Worm (Caenorhabditis elegans) whole organism, late embryonic: ENCODE results near the gene C18D11.3.

Experiments used
- C08G9.2 ChIP-seq: sonication (generic microtip); optimal IDR thresholded peaks from 2 replicates; lab custom pipeline; 2016; ENCODE audit warnings: mild to moderate bottlenecking, missing genetic modification characterization, moderate library complexity, missing compliant biosample characterization
- C38D4.7 ChIP-seq: fragments of 200-800 bp; sonication (Bioruptor generic); optimal IDR thresholded peaks from 2 replicates; lab custom pipeline; 2018; ENCODE audit warnings: mild to moderate bottlenecking, missing genetic modification characterization, moderate library complexity, missing compliant biosample characterization
- K09A11.1 ChIP-seq: sonication (generic microtip); optimal IDR thresholded peaks from 2 replicates; lab custom pipeline; 2017; ENCODE audit warnings: antibody characterized with exemption, mild to moderate bottlenecking, missing genetic modification characterization, missing compliant biosample characterization; ENCODE audit not compliant: insufficient read depth
- ama-1 ChIP-seq: fragments of 150-350 bp; optimal IDR thresholded peaks from 2 replicates; lab custom pipeline; 2014
- ceh-14 ChIP-seq: sonication (generic microtip); optimal IDR thresholded peaks from 2 replicates; lab custom pipeline; 2016; ENCODE audit warnings: missing genotype, missing genetic modification characterization, missing compliant biosample characterization
- ceh-19 ChIP-seq: fragments of 200-800 bp; sonication (Bioruptor generic); optimal IDR thresholded peaks from 2 replicates; lab custom pipeline; 2018; ENCODE audit warnings: mild to moderate bottlenecking, missing genetic modification characterization, missing compliant biosample characterization
- ceh-22 ChIP-seq: sonication (generic microtip); optimal IDR thresholded peaks from 2 replicates; lab custom pipeline; 2017; ENCODE audit warnings: missing biosample characterization, missing genetic modification characterization
- ceh-24 ChIP-seq: sonication (generic microtip); optimal IDR thresholded peaks from 2 replicates; lab custom pipeline; 2016; ENCODE audit warnings: mild to moderate bottlenecking, missing genetic modification characterization, missing compliant biosample characterization
- ceh-30 ChIP-seq: fragments of 150-350 bp; optimal IDR thresholded peaks from 2 replicates; lab custom pipeline; 2014; ENCODE audit warnings: missing biosample characterization, missing genetic modification characterization
- ceh-34 ChIP-seq: sonication (generic microtip); optimal IDR thresholded peaks from 2 replicates; lab custom pipeline; 2016; ENCODE audit warnings: mild to moderate bottlenecking, missing genetic modification characterization, missing compliant biosample characterization
- ceh-45 ChIP-seq: fragments of 200-800 bp; sonication (Bioruptor generic); IDR thresholded peaks from 2 replicates; pipeline ENCODE4 v1.3.6; 2022; ENCODE audit warnings: missing genetic modification reagents, missing genetic modification characterization, missing compliant biosample characterization
- ceh-48 ChIP-seq: sonication (generic microtip); optimal IDR thresholded peaks from 2 replicates; lab custom pipeline; 2016; ENCODE audit warnings: missing genetic modification characterization, inconsistent platforms, missing compliant biosample characterization
- ceh-6 ChIP-seq: fragments of 200-800 bp; sonication (Bioruptor generic); optimal IDR thresholded peaks from 2 replicates; lab custom pipeline; 2018; ENCODE audit warnings: mild to moderate bottlenecking, missing genetic modification characterization, missing compliant biosample characterization
- ceh-9 ChIP-seq: sonication (generic microtip); optimal IDR thresholded peaks from 2 replicates; lab custom pipeline; 2016; ENCODE audit warnings: mild to moderate bottlenecking, missing genetic modification characterization, inconsistent platforms, missing compliant biosample characterization
- dmd-4 ChIP-seq: sonication (generic microtip); optimal IDR thresholded peaks from 2 replicates; lab custom pipeline; 2016; ENCODE audit warnings: borderline replicate concordance, missing genetic modification characterization, missing compliant biosample characterization
- elt-4 ChIP-seq: sonication (generic microtip); optimal IDR thresholded peaks from 2 replicates; lab custom pipeline; 2016; ENCODE audit warnings: missing genetic modification characterization, missing compliant biosample characterization
- fax-1 ChIP-seq: sonication (generic microtip); optimal IDR thresholded peaks from 2 replicates; lab custom pipeline; 2016; ENCODE audit warnings: missing genotype, missing genetic modification characterization, missing compliant biosample characterization
- fkh-10 ChIP-seq: fragments of 150-350 bp; optimal IDR thresholded peaks from 2 replicates; lab custom pipeline; 2014; ENCODE audit warnings: missing biosample characterization, missing genetic modification reagents, missing genetic modification characterization
- hlh-30 ChIP-seq: sonication (generic microtip); optimal IDR thresholded peaks from 2 replicates; lab custom pipeline; 2017; ENCODE audit warnings: antibody characterized with exemption, missing genetic modification characterization, missing compliant biosample characterization; ENCODE audit not compliant: insufficient read depth
- hlh-8 ChIP-seq: sonication (generic microtip); optimal IDR thresholded peaks from 2 replicates; lab custom pipeline; 2016; ENCODE audit warnings: missing genotype, missing genetic modification characterization, missing compliant biosample characterization
- lin-11 ChIP-seq: fragments of 200-800 bp; sonication (Bioruptor generic); optimal IDR thresholded peaks from 2 replicates; lab custom pipeline; 2018; ENCODE audit warnings: mild to moderate bottlenecking, missing genetic modification characterization, missing compliant biosample characterization
- mec-3 ChIP-seq: sonication (generic microtip); optimal IDR thresholded peaks from 2 replicates; lab custom pipeline; 2016; ENCODE audit warnings: borderline replicate concordance, missing genetic modification characterization, missing compliant biosample characterization
- nfya-1 ChIP-seq: sonication (generic microtip); optimal IDR thresholded peaks from 2 replicates; lab custom pipeline; 2017; ENCODE audit warnings: missing genetic modification characterization, mild to moderate bottlenecking, missing compliant biosample characterization, antibody characterized with exemption, moderate library complexity
- nhr-232 ChIP-seq: sonication (generic microtip); optimal IDR thresholded peaks from 2 replicates; lab custom pipeline; 2016; ENCODE audit warnings: missing genetic modification characterization, missing compliant biosample characterization
- npax-4 ChIP-seq: sonication (generic microtip); optimal IDR thresholded peaks from 2 replicates; lab custom pipeline; 2016; ENCODE audit warnings: missing genetic modification characterization, missing compliant biosample characterization
- pag-3 ChIP-seq: sonication (generic microtip); optimal IDR thresholded peaks from 2 replicates; lab custom pipeline; 2016; ENCODE audit warnings: missing compliant biosample characterization, missing genetic modification characterization, borderline replicate concordance
- pax-1 ChIP-seq: fragments of 150-350 bp; optimal IDR thresholded peaks from 2 replicates; lab custom pipeline; 2014; ENCODE audit warnings: missing biosample characterization, missing genetic modification characterization
- pros-1 ChIP-seq: fragments of 150-350 bp; optimal IDR thresholded peaks from 2 replicates; lab custom pipeline; 2014; ENCODE audit warnings: missing biosample characterization, missing genetic modification reagents, missing genetic modification characterization
- sox-2 ChIP-seq: fragments of 200-800 bp; sonication (Bioruptor generic); IDR thresholded peaks from 2 replicates; pipeline ENCODE4 v1.3.6; 2022; ENCODE audit warnings: missing genetic modification reagents, missing genetic modification characterization, missing compliant biosample characterization
- syd-9 ChIP-seq: sonication (generic microtip); optimal IDR thresholded peaks from 2 replicates; lab custom pipeline; 2016; ENCODE audit warnings: mild to moderate bottlenecking, missing genetic modification characterization, moderate library complexity, missing compliant biosample characterization
- tbx-2 ChIP-seq: sonication (generic microtip); optimal IDR thresholded peaks from 2 replicates; lab custom pipeline; 2016; ENCODE audit warnings: missing genetic modification characterization, missing compliant biosample characterization
- unc-3 ChIP-seq, 2 experiments: fragments of 200-800 bp in 1 of 2; sonication (Bioruptor generic) in 1 of 2; sonication (generic microtip) in 1 of 2; conservative IDR thresholded peaks in 1 of 2; optimal IDR thresholded peaks in 1 of 2; 2 replicates each; pipeline versions ENCODE4 v1.3.6 to Lab custom; 2016 to 2022; ENCODE audit warnings: missing compliant biosample characterization in 2 of 2, missing genetic modification characterization in 2 of 2, missing genetic modification reagents in 1 of 2
- unc-42 ChIP-seq: sonication (generic microtip); optimal IDR thresholded peaks from 2 replicates; lab custom pipeline; 2016; ENCODE audit warnings: missing genotype, missing genetic modification characterization, missing compliant biosample characterization
- unc-55 ChIP-seq: sonication (generic microtip); optimal IDR thresholded peaks from 2 replicates; lab custom pipeline; 2017; ENCODE audit warnings: missing biosample characterization, missing genetic modification reagents, missing genetic modification characterization
- unc-86 ChIP-seq: sonication (generic microtip); optimal IDR thresholded peaks from 2 replicates; lab custom pipeline; 2016; ENCODE audit warnings: missing genetic modification characterization, missing compliant biosample characterization
- ztf-16 ChIP-seq: sonication (generic microtip); optimal IDR thresholded peaks from 2 replicates; lab custom pipeline; 2017; ENCODE audit warnings: missing genetic modification characterization, missing compliant biosample characterization

C18D11.3 gene

ce11 chrIII:11834783-11835182, 11.5 kb downstream of the C18D11.3 start:
- TF ChIP-seq ceh-34 (tag; lab: Kevin White, UChicago) (no peak), syd-9 (tag; lab: Kevin White, UChicago) (no peak), ceh-14 (tag; lab: Kevin White, UChicago) (no peak), pag-3 (tag; lab: Kevin White, UChicago) (no peak), dmd-4 (tag; lab: Kevin White, UChicago) (no peak), hlh-30 (tag; lab: Kevin White, UChicago) (no peak), C38D4.7 (GFP tag; lab: Kevin White, UChicago) (no peak), unc-86 (tag; lab: Kevin White, UChicago) (no peak), unc-3 (GFP tag; conservative IDR thresholded peaks at IDR 0.05; lab: Robert Waterston, UW) (no peak), unc-3 (tag; optimal IDR thresholded peaks at IDR 0.05; lab: Kevin White, UChicago) (no peak), ceh-9 (tag; lab: Kevin White, UChicago) (no peak), K09A11.1 (tag; lab: Kevin White, UChicago) (no peak), mec-3 (tag; lab: Kevin White, UChicago) (no peak), tbx-2 (tag; lab: Kevin White, UChicago) (no peak), ceh-22 (no peak), pros-1 (no peak), fax-1 (no peak), lin-11 (no peak), fkh-10 (GFP tag; lab: Kevin White, UChicago) (no peak), hlh-8 (no peak)

ce11 chrIII:11836054-11836453, 12.8 kb downstream of the C18D11.3 start:
- TF ChIP-seq nhr-232 (tag; lab: Kevin White, UChicago): no peak
- no peak for TF ChIP-seq ceh-24 (tag; lab: Kevin White, UChicago)
- no peak for TF ChIP-seq ceh-30
- TF ChIP-seq ceh-9 (tag; lab: Kevin White, UChicago): no peak
- no peak for TF ChIP-seq pag-3 (tag; lab: Kevin White, UChicago)
- no peak for TF ChIP-seq pax-1 (tag; lab: Kevin White, UChicago)
- no peak for TF ChIP-seq sox-2 (GFP tag; lab: Robert Waterston, UW)
- TF ChIP-seq ceh-22: no peak
- no peak for TF ChIP-seq unc-86 (tag; lab: Kevin White, UChicago)
- no peak for TF ChIP-seq fax-1
- no peak for TF ChIP-seq npax-4 (tag; lab: Kevin White, UChicago)

DNA sequence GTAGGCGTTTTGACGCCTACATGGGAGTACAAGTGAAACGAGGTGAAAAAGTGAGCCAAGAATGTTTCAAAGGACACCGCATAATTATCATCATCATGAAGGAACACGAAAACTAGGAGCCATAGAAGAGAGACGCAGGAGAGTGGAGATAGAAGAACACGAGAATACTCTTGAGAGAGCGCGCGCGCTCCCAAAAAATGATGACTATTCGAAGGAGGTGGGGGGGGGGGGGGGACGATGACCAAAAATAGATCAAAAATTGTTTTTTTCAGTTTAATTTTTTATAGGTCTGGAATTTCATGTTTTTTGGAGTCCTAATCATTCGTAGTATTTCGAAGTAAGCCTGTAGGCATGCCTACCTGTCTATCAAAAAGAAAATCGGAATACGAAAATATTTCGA, 13.5 kb downstream of the C18D11.3 start:
- no peak for TF ChIP-seq ama-1 (lab: Kevin White, UChicago)
- no peak for TF ChIP-seq unc-55 (GFP tag; lab: Kevin White, UChicago)
- no peak for TF ChIP-seq ceh-48 (tag; lab: Kevin White, UChicago)
- no peak for TF ChIP-seq unc-42 (tag; lab: Kevin White, UChicago)
- no peak for TF ChIP-seq ztf-16 (tag; lab: Kevin White, UChicago)

- TF ChIP-seq ceh-45: no peak
- TF ChIP-seq nfya-1 (tag; lab: Kevin White, UChicago): no peak
- no peak for TF ChIP-seq C08G9.2 (tag; lab: Kevin White, UChicago)
- TF ChIP-seq dmd-4 (tag; lab: Kevin White, UChicago): no peak
- no peak for TF ChIP-seq unc-55 (GFP tag; lab: Kevin White, UChicago)
- TF ChIP-seq pag-3 (tag; lab: Kevin White, UChicago): no peak
- TF ChIP-seq npax-4 (tag; lab: Kevin White, UChicago): no peak
- no peak for TF ChIP-seq nhr-232 (tag; lab: Kevin White, UChicago)
- TF ChIP-seq ceh-19 (GFP tag; lab: Kevin White, UChicago): no peak
- TF ChIP-seq elt-4 (tag; lab: Kevin White, UChicago): no peak
- no peak for TF ChIP-seq ceh-6 (GFP tag; lab: Kevin White, UChicago)
These were observed 18.5 kb downstream of the C18D11.3 start for ce11 chrIII:11841728-11842127.
